Worm (Caenorhabditis elegans) whole organism, late embryonic: ENCODE measurements around the gene nhr-39.

ENCODE experiments used
- ama-1 ChIP-seq: fragments of 150-350 bp; optimal IDR thresholded peaks from 2 replicates; lab custom pipeline; 2014
- hlh-13 ChIP-seq: fragments of 200-800 bp; sonication (Bioruptor generic); optimal IDR thresholded peaks from 2 replicates; lab custom pipeline; 2018; ENCODE audit warnings: mild to moderate bottlenecking, missing genetic modification characterization, missing compliant biosample characterization
- pqm-1 ChIP-seq: sonication (generic microtip); optimal IDR thresholded peaks from 2 replicates; lab custom pipeline; 2016; ENCODE audit warnings: missing genetic modification characterization, missing compliant biosample characterization

DNA sequence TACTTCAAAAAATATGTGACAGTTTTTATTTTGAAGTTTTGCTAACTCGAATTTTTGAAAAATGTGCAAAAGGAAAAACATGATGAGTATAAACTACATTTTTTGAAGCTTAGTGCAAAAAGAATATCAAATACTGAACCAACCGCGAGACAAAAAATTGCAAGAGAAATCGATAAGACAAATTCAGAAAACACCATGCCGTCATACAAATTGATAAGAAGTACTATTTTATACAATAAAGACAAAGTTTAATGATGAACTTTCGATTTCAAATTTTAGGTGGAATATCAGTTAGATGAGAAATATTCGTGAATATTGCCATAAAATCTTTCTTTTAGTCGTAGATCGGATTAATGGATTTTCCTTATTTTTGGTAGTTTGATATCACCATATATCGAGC, 40.4 kb upstream of the nhr-39 start:
- TF ChIP-seq ama-1 (lab: Kevin White, UChicago) (no peak), pqm-1 (tag; lab: Kevin White, UChicago) (no peak), hlh-13 (no peak)
